Fruit fly (Drosophila melanogaster): Measurements from ENCODE around the gene CG7102.

CG7102 gene

dm6 chr2L:7932091-7932769 is 44.9 kb upstream of the CG7102 start (continued):
- no peak for TF ChIP-seq Antp (GFP tag; optimal IDR thresholded peaks at IDR 0.05)
- no peak for TF ChIP-seq h (optimal IDR thresholded peaks at IDR 0.05)
- peak; percentile 60 for TF ChIP-seq D19B (GFP tag; optimal IDR thresholded peaks at IDR 0.05)
- TF ChIP-seq gro (GFP tag; optimal IDR thresholded peaks at IDR 0.05): no peak
- no peak for TF ChIP-seq disco-r (GFP tag; optimal IDR thresholded peaks at IDR 0.05)
- TF ChIP-seq psq (GFP tag; optimal IDR thresholded peaks at IDR 0.05): no peak
- no peak for TF ChIP-seq Myb (GFP tag; optimal IDR thresholded peaks at IDR 0.05)
- TF ChIP-seq pros (GFP tag; optimal IDR thresholded peaks at IDR 0.05): no peak
- peak; percentile 69 for TF ChIP-seq nom (GFP tag; optimal IDR thresholded peaks at IDR 0.05)
- no peak for TF ChIP-seq CkIIα-i1 (GFP tag; IDR thresholded peaks at IDR 0.05)
- peak; percentile 82 for TF ChIP-seq stc (GFP tag; IDR thresholded peaks at IDR 0.05)
- TF ChIP-seq CG14050 (GFP tag; IDR thresholded peaks at IDR 0.05): peak; percentile 35; the same call in 1 of the 3 replicates
- TF ChIP-seq CG8359 (GFP tag; optimal IDR thresholded peaks at IDR 0.05; ENCODE audit: borderline replicate concordance): peak; percentile 3
- peak; percentile 55 for TF ChIP-seq Dek (tag; optimal IDR thresholded peaks at IDR 0.05)
- TF ChIP-seq C15 (GFP tag; IDR thresholded peaks at IDR 0.05): 0 out of 3 replicates have a peak, but pooled peaks have one; percentile 33
- no peak for TF ChIP-seq Hey (tag; optimal IDR thresholded peaks at IDR 0.05)
- TF ChIP-seq salm (tag; optimal IDR thresholded peaks at IDR 0.05): no peak
- peak; percentile 72 for TF ChIP-seq CG31224 (GFP tag; IDR thresholded peaks at IDR 0.05)
- peak; percentile 88 for TF ChIP-seq CG10147 (GFP tag; optimal IDR thresholded peaks at IDR 0.05)
- no peak for TF ChIP-seq CG43689 (GFP tag; IDR thresholded peaks at IDR 0.05)
- TF ChIP-seq CG3163 (GFP tag; optimal IDR thresholded peaks at IDR 0.05): no peak
- no peak for TF ChIP-seq CG12236 (GFP tag; optimal IDR thresholded peaks at IDR 0.05)
- TF ChIP-seq Taf1 (GFP tag; IDR thresholded peaks at IDR 0.05): peak; percentile 38; the same call in 1 of the 2 replicates
- peak; percentile 62 for TF ChIP-seq ro (GFP tag; IDR thresholded peaks at IDR 0.05)
- TF ChIP-seq Hand (GFP tag; optimal IDR thresholded peaks at IDR 0.05): peak; percentile 85
- peak; percentile 80 for TF ChIP-seq Ada2b (GFP tag; IDR thresholded peaks at IDR 0.05)
- peak; percentile 27 for TF ChIP-seq CG7928 (GFP tag; optimal IDR thresholded peaks at IDR 0.05)
- TF ChIP-seq CG16863 (GFP tag; optimal IDR thresholded peaks at IDR 0.05): no peak
- TF ChIP-seq fu2 (GFP tag; optimal IDR thresholded peaks at IDR 0.05): peak; percentile 29
- TF ChIP-seq toy (GFP tag; IDR thresholded peaks at IDR 0.05): peak; percentile 58; the same call in 1 of the 2 replicates
- no peak for TF ChIP-seq Stat92E (GFP tag; optimal IDR thresholded peaks at IDR 0.05)
- TF ChIP-seq sens-2 (GFP tag; IDR thresholded peaks at IDR 0.05): no peak
- peak; percentile 61 for TF ChIP-seq caup (GFP tag; optimal IDR thresholded peaks at IDR 0.05; ENCODE audit: severe bottlenecking)
- no peak for TF ChIP-seq YL-1 (GFP tag; optimal IDR thresholded peaks at IDR 0.05)
- TF ChIP-seq Mrtf (GFP tag; IDR thresholded peaks at IDR 0.05): peak; percentile 65; the same call in 1 of the 3 replicates
- TF ChIP-seq ara (GFP tag; IDR thresholded peaks at IDR 0.05): no peak
- TF ChIP-seq en (GFP tag; optimal IDR thresholded peaks at IDR 0.05): no peak
- TF ChIP-seq tin (GFP tag; optimal IDR thresholded peaks at IDR 0.05): peak; percentile 29
- TF ChIP-seq CG10366 (GFP tag; IDR thresholded peaks at IDR 0.05): peak; percentile 61
- peak; percentile 42 for TF ChIP-seq pho (GFP tag; optimal IDR thresholded peaks at IDR 0.05)
- no peak for TF ChIP-seq eyg (GFP tag; optimal IDR thresholded peaks at IDR 0.05)
- peak; percentile 73 for TF ChIP-seq H15 (GFP tag; IDR thresholded peaks at IDR 0.05)
- no peak; the same call in 1 of the 2 replicates for TF ChIP-seq CG16779 (GFP tag; IDR thresholded peaks at IDR 0.05)
- no peak for TF ChIP-seq Vsx1 (GFP tag; optimal IDR thresholded peaks at IDR 0.05)
- peak; percentile 27 for TF ChIP-seq CG1603 (tag; optimal IDR thresholded peaks at IDR 0.05)
- no peak for TF ChIP-seq bigmax (GFP tag; optimal IDR thresholded peaks at IDR 0.05)
- TF ChIP-seq vnd (GFP tag; IDR thresholded peaks at IDR 0.05; ENCODE audit: partially characterized antibody): no peak
- TF ChIP-seq CG9609 (GFP tag; optimal IDR thresholded peaks at IDR 0.05): no peak
- peak; percentile 10 for TF ChIP-seq grn (GFP tag; optimal IDR thresholded peaks at IDR 0.05)
- TF ChIP-seq tll (GFP tag; optimal IDR thresholded peaks at IDR 0.05): no peak
